Fruit fly (Drosophila melanogaster) whole organism, prepupa: ENCODE data around the gene CG32121.

Experiments
- CG11902 ChIP-seq: fragments of 200-800 bp; sonication (Bioruptor generic); optimal IDR thresholded peaks from 3 replicates; lab custom pipeline; 2016; ENCODE audit warnings: missing biosample characterization, missing genetic modification characterization
- CG16779 ChIP-seq: fragments of 200-800 bp; sonication (Bioruptor generic); optimal IDR thresholded peaks from 3 replicates; lab custom pipeline; 2017; ENCODE audit warnings: missing biosample characterization, mild to moderate bottlenecking, missing genetic modification characterization
- CG6276 ChIP-seq: fragments of 200-800 bp; sonication (Bioruptor generic); optimal IDR thresholded peaks from 2 replicates; lab custom pipeline; 2017; ENCODE audit warnings: missing biosample characterization, mild to moderate bottlenecking, missing genetic modification characterization
- Met ChIP-seq: fragments of 200-800 bp; sonication (Bioruptor generic); optimal IDR thresholded peaks from 3 replicates; lab custom pipeline; 2016; ENCODE audit warnings: missing biosample characterization, missing genetic modification characterization
- Sox102F ChIP-seq: fragments of 200-800 bp; sonication (Bioruptor generic); optimal IDR thresholded peaks from 2 replicates; lab custom pipeline; 2016; ENCODE audit warnings: missing biosample characterization, mild to moderate bottlenecking, missing genetic modification characterization
- acj6 ChIP-seq: fragments of 200-800 bp; sonication (Bioruptor generic); optimal IDR thresholded peaks from 3 replicates; lab custom pipeline; 2016; ENCODE audit warnings: missing biosample characterization, missing genetic modification characterization
- dsx ChIP-seq: fragments of 200-800 bp; optimal IDR thresholded peaks from 3 replicates; lab custom pipeline; 2019; ENCODE audit warnings: missing biosample characterization, mild to moderate bottlenecking, missing genetic modification characterization, moderate library complexity; ENCODE audit not compliant: poor library complexity, severe bottlenecking
- ss ChIP-seq, 2 experiments: fragments of 200-800 bp; sonication (Bioruptor generic); optimal IDR thresholded peaks; 2 replicates in 1 of 2; 3 replicates in 1 of 2; lab custom pipeline; 2017 to 2018; ENCODE audit warnings: mild to moderate bottlenecking in 2 of 2, missing biosample characterization in 2 of 2, missing genetic modification characterization in 2 of 2, moderate library complexity in 1 of 2

DNA sequence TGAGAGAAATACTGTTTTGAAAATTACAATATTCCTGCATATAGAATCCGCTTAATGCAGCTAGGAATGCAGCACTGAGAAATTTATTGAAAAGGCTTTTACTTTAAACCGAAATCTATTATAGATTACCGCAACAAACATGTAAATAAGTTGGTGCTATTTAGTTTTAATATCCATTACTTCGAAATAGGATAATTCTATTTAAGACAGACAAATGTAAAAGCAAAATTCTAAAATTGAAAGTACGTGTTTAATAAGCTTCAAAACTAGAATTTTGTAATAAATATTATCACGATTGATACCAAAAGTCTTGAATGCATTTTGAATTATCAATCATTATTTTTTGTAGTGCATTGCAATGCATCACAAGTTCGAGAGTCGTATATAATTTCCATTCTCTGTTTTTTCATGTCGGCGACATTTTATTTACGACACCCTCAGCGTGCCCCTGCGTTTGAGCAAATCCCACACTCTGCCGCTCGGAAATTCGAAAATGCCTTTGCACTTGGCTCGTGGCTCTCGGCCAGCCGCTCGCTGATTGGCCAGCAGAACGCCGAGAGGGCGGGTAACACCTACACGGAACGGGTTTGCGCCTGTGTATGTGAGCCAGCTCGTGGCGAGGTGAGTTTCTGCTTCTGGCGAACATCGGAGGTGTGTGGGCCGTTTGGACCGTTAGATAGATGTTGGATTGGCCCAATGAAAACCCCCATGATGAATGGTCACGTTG is 18.8 kb downstream of the CG32121 start:
- TF ChIP-seq CG16779: no peak
- no peak for TF ChIP-seq dsx
- peak; percentile 8 for TF ChIP-seq Met (GFP tag; lab: Kevin White, UChicago)
- TF ChIP-seq ss (GFP tag; optimal IDR thresholded peaks at IDR 0.05; lab: Kevin White, UChicago): no peak
- no peak for TF ChIP-seq acj6 (GFP tag; lab: Kevin White, UChicago)
- TF ChIP-seq CG11902: no peak
- no peak for TF ChIP-seq CG6276 (GFP tag; lab: Kevin White, UChicago)
- no peak for TF ChIP-seq Sox102F
